Fruit fly (Drosophila melanogaster): Measurements from ENCODE around the gene Actn3.

Actn3 gene

dm6 chr3R:16932868-16933267, 44.7 kb downstream of the Actn3 start:
- TF ChIP-seq ovo (GFP tag; optimal IDR thresholded peaks at IDR 0.05) = no peak
- TF ChIP-seq CG5204 (GFP tag; optimal IDR thresholded peaks at IDR 0.05) = no peak
- TF ChIP-seq cic (GFP tag; optimal IDR thresholded peaks at IDR 0.05) = no peak
- no peak for TF ChIP-seq cnc (optimal IDR thresholded peaks at IDR 0.05)
- no peak for TF ChIP-seq Hr96 (GFP tag; optimal IDR thresholded peaks at IDR 0.05)
- no peak for TF ChIP-seq tj (GFP tag; optimal IDR thresholded peaks at IDR 0.05)
- no peak for TF ChIP-seq CG11617 (GFP tag; optimal IDR thresholded peaks at IDR 0.05)
- no peak for TF ChIP-seq CG1620 (GFP tag; optimal IDR thresholded peaks at IDR 0.05)
- no peak for TF ChIP-seq kay (GFP tag; ENCODE audit: borderline replicate concordance)
- no peak for TF ChIP-seq toe (GFP tag; optimal IDR thresholded peaks at IDR 0.05)
- TF ChIP-seq Mnt (GFP tag; optimal IDR thresholded peaks at IDR 0.05) = no peak
- no peak for TF ChIP-seq Clk (GFP tag; optimal IDR thresholded peaks at IDR 0.05)
- TF ChIP-seq CG7045 (GFP tag; optimal IDR thresholded peaks at IDR 0.05) = no peak
- no peak for TF ChIP-seq bab1 (GFP tag; optimal IDR thresholded peaks at IDR 0.05)
- TF ChIP-seq pad (GFP tag; optimal IDR thresholded peaks at IDR 0.05) = no peak
- no peak for TF ChIP-seq CG12768 (GFP tag; optimal IDR thresholded peaks at IDR 0.05)
- TF ChIP-seq CG14711 (tag; optimal IDR thresholded peaks at IDR 0.05) = no peak

Data from whole organism, adult.